Fruit fly (Drosophila melanogaster) S2 (cell line): ENCODE data around the gene CG9609.

ENCODE experiments used
- CG8478 ChIP-seq: fragments of >200 bp; optimal IDR thresholded peaks from 2 replicates; lab custom pipeline; 2018
- CTCF ChIP-seq, 2 experiments: fragments of >200 bp; optimal IDR thresholded peaks; 2 replicates each; lab custom pipeline; 2018

DNA sequence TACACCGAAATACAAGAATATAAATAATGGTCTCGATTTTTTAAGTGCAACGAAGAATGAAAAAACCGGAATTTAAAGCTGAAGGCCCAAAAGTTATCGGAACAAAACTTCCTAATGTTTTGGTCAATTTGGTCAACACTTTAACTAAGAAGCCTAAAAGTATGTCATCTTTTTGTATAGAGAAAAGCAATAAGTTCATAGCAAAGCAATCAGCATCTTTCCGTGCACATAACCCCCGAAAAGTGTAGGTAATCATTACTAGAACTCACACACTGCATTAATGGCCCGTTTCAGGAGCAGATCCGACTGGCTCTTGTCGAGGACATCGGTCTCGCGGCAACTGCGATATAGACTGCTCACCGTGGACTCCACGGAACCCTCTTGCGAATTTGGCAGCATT is 42.5 kb downstream of the CG9609 start:
- TF ChIP-seq CTCF (optimal IDR thresholded peaks at IDR 0.05; lab: Kevin White, UChicago) (no peak), CG8478 (lab: Kevin White, UChicago) (no peak)
